Worm (Caenorhabditis elegans) whole organism, L4 larva: ENCODE data around the gene epn-1.

Experiments used
- F10B5.3 ChIP-seq: sonication (generic microtip); optimal IDR thresholded peaks from 2 replicates; lab custom pipeline; 2016; ENCODE audit warnings: mild to moderate bottlenecking, missing genetic modification characterization, missing compliant biosample characterization
- dve-1 ChIP-seq: sonication (generic microtip); optimal IDR thresholded peaks from 2 replicates; lab custom pipeline; 2017; ENCODE audit warnings: antibody characterized with exemption, mild to moderate bottlenecking, missing genetic modification characterization, missing compliant biosample characterization; ENCODE audit not compliant: insufficient read depth
- mdt-29 ChIP-seq: fragments of 200-800 bp; sonication (Bioruptor generic); IDR thresholded peaks from 2 replicates; pipeline ENCODE4 v1.3.6; 2022; ENCODE audit warnings: missing genetic modification reagents, missing genetic modification characterization, missing compliant biosample characterization
- nhr-237 ChIP-seq: sonication (generic microtip); optimal IDR thresholded peaks from 2 replicates; lab custom pipeline; 2017; ENCODE audit warnings: missing biosample characterization, missing genetic modification characterization
- nhr-25 ChIP-seq: sonication (generic microtip); optimal IDR thresholded peaks from 2 replicates; lab custom pipeline; 2017; ENCODE audit warnings: missing genetic modification characterization, mild to moderate bottlenecking, missing compliant biosample characterization, antibody characterized with exemption, moderate library complexity, borderline replicate concordance; ENCODE audit not compliant: insufficient read depth
- nhr-48 ChIP-seq: sonication (generic microtip); optimal IDR thresholded peaks from 2 replicates; lab custom pipeline; 2016; ENCODE audit warnings: mild to moderate bottlenecking, missing genetic modification characterization, missing compliant biosample characterization
- nhr-76 ChIP-seq: fragments of 150-350 bp; optimal IDR thresholded peaks from 2 replicates; lab custom pipeline; 2014; ENCODE audit warnings: missing biosample characterization, missing genetic modification characterization
- zag-1 ChIP-seq: fragments of 150-350 bp; optimal IDR thresholded peaks from 2 replicates; lab custom pipeline; 2014; ENCODE audit warnings: missing biosample characterization, missing genetic modification characterization

DNA sequence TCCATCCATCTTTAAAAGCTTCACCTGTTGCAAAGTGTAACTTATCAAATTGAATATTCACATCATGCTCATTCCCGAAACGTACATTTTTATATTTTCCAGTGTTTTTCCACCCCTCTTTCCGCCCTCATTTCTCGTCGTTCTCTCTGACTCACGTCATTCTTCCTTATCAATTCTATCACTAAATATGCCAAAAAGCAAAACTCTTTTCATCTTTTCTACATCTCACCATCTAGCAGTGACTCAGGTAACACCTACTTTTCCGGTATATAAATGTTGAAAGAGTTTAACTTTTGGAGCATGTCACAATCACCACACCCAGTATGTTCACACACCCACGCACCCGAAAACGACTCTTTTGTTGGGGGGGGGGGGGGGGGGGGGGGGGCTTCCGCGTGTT lies 26.2 kb upstream of the epn-1 start:
- TF ChIP-seq dve-1 (tag; lab: Kevin White, UChicago) (no peak), nhr-237 (tag; lab: Kevin White, UChicago) (no peak), F10B5.3 (tag; lab: Kevin White, UChicago) (no peak), nhr-48 (tag; lab: Kevin White, UChicago) (no peak), nhr-76 (tag; lab: Kevin White, UChicago) (no peak), nhr-25 (no peak), mdt-29 (GFP tag; lab: Robert Waterston, UW) (no peak), zag-1 (tag; lab: Kevin White, UChicago) (no peak)
